Fruit fly (Drosophila melanogaster): ENCODE data around the gene CG9500.

The CG9500 gene

dm6 chr2L:6309879-6310278 is 48.2 kb downstream of the CG9500 start (continued):
- TF ChIP-seq CG11247 (GFP tag; IDR thresholded peaks at IDR 0.05) (no peak), Blimp-1 (GFP tag; optimal IDR thresholded peaks at IDR 0.05) (peak; percentile 55), CG4360 (GFP tag; IDR thresholded peaks at IDR 0.05) (no peak), Vsx1 (GFP tag; optimal IDR thresholded peaks at IDR 0.05) (no peak), ci (GFP tag; IDR thresholded peaks at IDR 0.05) (no peak), HHEX (GFP tag; optimal IDR thresholded peaks at IDR 0.05) (no peak), CG16815 (GFP tag; optimal IDR thresholded peaks at IDR 0.05) (no peak), CG18262 (tag; optimal IDR thresholded peaks at IDR 0.05) (peak; percentile 47), CG3281 (GFP tag; optimal IDR thresholded peaks at IDR 0.05) (peak; percentile 25), CG10267 (tag; optimal IDR thresholded peaks at IDR 0.05) (peak; percentile 11), Hr51 (GFP tag; optimal IDR thresholded peaks at IDR 0.05) (peak in 1 of 2 experiments; percentile 22), Ets97D (GFP tag; optimal IDR thresholded peaks at IDR 0.05) (no peak), CG6854 (GFP tag; optimal IDR thresholded peaks at IDR 0.05) (peak; percentile 29), Sox100B (GFP tag; optimal IDR thresholded peaks at IDR 0.05) (peak; percentile 22), trh (GFP tag; optimal IDR thresholded peaks at IDR 0.05) (no peak), phol (tag; optimal IDR thresholded peaks at IDR 0.05) (peak; percentile 47), CG8281 (tag; optimal IDR thresholded peaks at IDR 0.05) (no peak), Meics (GFP tag; optimal IDR thresholded peaks at IDR 0.05) (peak; percentile 12), Hand (GFP tag; optimal IDR thresholded peaks at IDR 0.05) (no peak), CG17359 (tag; optimal IDR thresholded peaks at IDR 0.05) (peak; percentile 39), mam (GFP tag; optimal IDR thresholded peaks at IDR 0.05) (no peak), lab (GFP tag; optimal IDR thresholded peaks at IDR 0.05) (peak; percentile 57), CoRest (tag; optimal IDR thresholded peaks at IDR 0.05) (peak; percentile 1), nmo (GFP tag; optimal IDR thresholded peaks at IDR 0.05) (peak; percentile 17), CG2129 (GFP tag; IDR thresholded peaks at IDR 0.05; ENCODE audit: partially characterized antibody) (no peak), CG7839 (tag; optimal IDR thresholded peaks at IDR 0.05) (peak; percentile 46), Oli (tag; optimal IDR thresholded peaks at IDR 0.05) (peak; percentile 6), dmrt99B (tag; optimal IDR thresholded peaks at IDR 0.05) (peak; percentile 61), D19A (tag; optimal IDR thresholded peaks at IDR 0.05) (peak; percentile 9), Ptx1 (GFP tag; IDR thresholded peaks at IDR 0.05) (0 out of 2 replicates have a peak, but pooled peaks have one; percentile 14), bsh (GFP tag; optimal IDR thresholded peaks at IDR 0.05) (peak in 1 of 2 experiments; percentile 1), Elba2 (GFP tag; optimal IDR thresholded peaks at IDR 0.05) (no peak)

dm6 chr2L:6308651-6309050 is 49.5 kb downstream of the CG9500 start, which contains the start of the genes CG43922 and CG13984:
Gene CG43922 (minus strand): TSS chr2L:6308751.
Gene CG13984 (plus strand): TSS chr2L:6308819.
- TF ChIP-seq pnt (GFP tag; optimal IDR thresholded peaks at IDR 0.05) (no peak), CG4328 (GFP tag; optimal IDR thresholded peaks at IDR 0.05) (no peak)

Data from whole organism, embryonic.